Fruit fly (Drosophila melanogaster): ENCODE data around the gene CG31975.

- TF ChIP-seq CG13204 (GFP tag; optimal IDR thresholded peaks at IDR 0.05), result no peak
- no peak for TF ChIP-seq CG9948 (tag; optimal IDR thresholded peaks at IDR 0.05)
- no peak for TF ChIP-seq CG10348 (GFP tag; IDR thresholded peaks at IDR 0.05)
- TF ChIP-seq CG4496 (GFP tag; IDR thresholded peaks at IDR 0.05), result no peak
- no peak for TF ChIP-seq D1 (tag; optimal IDR thresholded peaks at IDR 0.05)
Measured at dm6 chr2L:89158-89557, 51.6 kb downstream of the CG31975 start.

Measured in whole organism, pupa.